Worm (Caenorhabditis elegans) whole organism, L1 larva: ENCODE data around the gene C07B5.3.

Experiments used
- nhr-28 ChIP-seq: fragments of 150-350 bp; optimal IDR thresholded peaks from 2 replicates; lab custom pipeline; 2014; ENCODE audit warnings: missing biosample characterization, missing genetic modification characterization
- nhr-76 ChIP-seq: sonication (generic microtip); optimal IDR thresholded peaks from 2 replicates; lab custom pipeline; 2017; ENCODE audit warnings: missing biosample characterization, missing genetic modification characterization
- pax-3 ChIP-seq: fragments of 200-800 bp; sonication (Bioruptor generic); optimal IDR thresholded peaks from 2 replicates; lab custom pipeline; 2018; ENCODE audit warnings: mild to moderate bottlenecking, missing genetic modification characterization, moderate library complexity, missing compliant biosample characterization
- unc-30 ChIP-seq: sonication (generic microtip); optimal IDR thresholded peaks from 2 replicates; lab custom pipeline; 2017; ENCODE audit warnings: missing biosample characterization, missing genetic modification characterization

DNA sequence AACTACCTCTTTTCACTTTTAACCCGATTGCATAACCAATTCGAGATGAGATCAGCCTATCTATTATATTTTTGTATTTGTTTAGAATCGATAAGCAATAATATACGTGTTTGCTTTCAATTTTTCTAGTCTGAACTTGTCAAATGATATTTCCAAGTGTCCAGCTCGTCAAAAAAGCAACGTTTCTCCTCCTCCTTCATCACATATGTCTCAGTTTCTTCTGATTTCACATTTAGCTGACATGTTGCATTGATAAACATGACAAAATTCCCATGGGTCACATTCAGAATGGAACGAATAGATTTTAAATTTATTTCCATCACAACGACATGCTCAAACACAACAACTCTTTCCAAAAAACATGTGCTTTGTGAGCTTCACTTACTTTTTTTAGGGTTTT is 23.7 kb downstream of the C07B5.3 start:
- TF ChIP-seq nhr-28 (tag; lab: Kevin White, UChicago) = no peak
- TF ChIP-seq pax-3 (tag; lab: Kevin White, UChicago) = no peak
- no peak for TF ChIP-seq nhr-76 (tag; lab: Kevin White, UChicago)
- TF ChIP-seq unc-30 = no peak
